Fruit fly (Drosophila melanogaster) whole organism, prepupa: ENCODE results near the gene CG46320.

Source experiments
- Blimp-1 ChIP-seq: fragments of 200-800 bp; sonication (Bioruptor generic); optimal IDR thresholded peaks from 3 replicates; lab custom pipeline; 2017; ENCODE audit warnings: missing biosample characterization, missing genetic modification characterization, mild to moderate bottlenecking, moderate library complexity, missing genetic modification reagents
- CG11902 ChIP-seq: fragments of 200-800 bp; sonication (Bioruptor generic); optimal IDR thresholded peaks from 3 replicates; lab custom pipeline; 2016; ENCODE audit warnings: missing biosample characterization, missing genetic modification characterization
- CG31627 ChIP-seq: fragments of 200-800 bp; sonication (Bioruptor generic); optimal IDR thresholded peaks from 3 replicates; lab custom pipeline; 2016; ENCODE audit warnings: missing biosample characterization, missing genetic modification characterization
- CG32006 ChIP-seq: fragments of 200-800 bp; sonication (Bioruptor generic); optimal IDR thresholded peaks from 3 replicates; lab custom pipeline; 2017; ENCODE audit warnings: missing biosample characterization, mild to moderate bottlenecking, missing genetic modification characterization
- CG34406 ChIP-seq: fragments of 200-800 bp; sonication (Bioruptor generic); optimal IDR thresholded peaks from 3 replicates; lab custom pipeline; 2016; ENCODE audit warnings: missing biosample characterization, missing genetic modification characterization
- CG3919 ChIP-seq: fragments of 200-800 bp; sonication (Bioruptor generic); optimal IDR thresholded peaks from 3 replicates; lab custom pipeline; 2016; ENCODE audit warnings: missing biosample characterization, missing genetic modification characterization
- CG4318 ChIP-seq: fragments of 200-800 bp; sonication (Bioruptor generic); optimal IDR thresholded peaks from 3 replicates; lab custom pipeline; 2017; ENCODE audit warnings: missing biosample characterization, mild to moderate bottlenecking, missing genetic modification characterization
- CG6276 ChIP-seq: fragments of 200-800 bp; sonication (Bioruptor generic); optimal IDR thresholded peaks from 2 replicates; lab custom pipeline; 2017; ENCODE audit warnings: missing biosample characterization, mild to moderate bottlenecking, missing genetic modification characterization
- CG6792 ChIP-seq: fragments of 200-800 bp; sonication (Bioruptor generic); optimal IDR thresholded peaks from 3 replicates; lab custom pipeline; 2016; ENCODE audit warnings: missing biosample characterization, missing genetic modification characterization
- CG6808 ChIP-seq: fragments of 200-800 bp; sonication (Bioruptor generic); optimal IDR thresholded peaks from 3 replicates; lab custom pipeline; 2017; ENCODE audit warnings: missing biosample characterization, missing genetic modification characterization, mild to moderate bottlenecking, moderate library complexity, missing genetic modification reagents
- CG6854 ChIP-seq: fragments of 200-800 bp; sonication (Bioruptor generic); optimal IDR thresholded peaks from 2 replicates; lab custom pipeline; 2017; ENCODE audit warnings: missing biosample characterization, mild to moderate bottlenecking, missing genetic modification characterization
- CG7368 ChIP-seq: fragments of 200-800 bp; sonication (Bioruptor generic); optimal IDR thresholded peaks from 3 replicates; lab custom pipeline; 2016; ENCODE audit warnings: missing biosample characterization, missing genetic modification characterization
- CG8119 ChIP-seq: fragments of 200-800 bp; sonication (Bioruptor generic); IDR thresholded peaks from 3 replicates; pipeline ENCODE4 v1.3.6; 2022; ENCODE audit warnings: missing biosample characterization, missing genetic modification characterization
- CG8632 ChIP-seq: fragments of 200-800 bp; sonication (Bioruptor generic); optimal IDR thresholded peaks from 3 replicates; lab custom pipeline; 2016; ENCODE audit warnings: missing biosample characterization, missing genetic modification characterization
- Eip75B ChIP-seq: fragments of 200-800 bp; sonication (Bioruptor generic); optimal IDR thresholded peaks from 3 replicates; lab custom pipeline; 2016; ENCODE audit warnings: missing biosample characterization, missing genetic modification characterization
- Eip78C ChIP-seq: fragments of 200-800 bp; sonication (Bioruptor generic); peaks from one replicate; lab custom pipeline; 2016; ENCODE audit warnings: missing biosample characterization, missing genetic modification characterization
- Eip93F ChIP-seq: fragments of 200-800 bp; sonication (Bioruptor generic); optimal IDR thresholded peaks from 2 replicates; lab custom pipeline; 2016; ENCODE audit warnings: missing biosample characterization, mild to moderate bottlenecking, missing genetic modification characterization
- Ets21C ChIP-seq: fragments of 200-800 bp; sonication (Bioruptor generic); optimal IDR thresholded peaks from 3 replicates; lab custom pipeline; 2016; ENCODE audit warnings: missing biosample characterization, missing genetic modification characterization
- Gug ChIP-seq: fragments of 200-800 bp; sonication (Bioruptor generic); IDR thresholded peaks from 2 replicates; pipeline ENCODE4 v1.3.6; 2022; ENCODE audit warnings: missing biosample characterization, missing genetic modification characterization
- Hr38 ChIP-seq: sonication (Bioruptor generic); optimal IDR thresholded peaks from 2 replicates; lab custom pipeline; 2016; ENCODE audit warnings: missing biosample characterization, missing genetic modification characterization
- Hr39 ChIP-seq: fragments of 200-800 bp; sonication (Bioruptor generic); optimal IDR thresholded peaks from 2 replicates; lab custom pipeline; 2016; ENCODE audit warnings: missing biosample characterization, missing genetic modification characterization
- Hr4 ChIP-seq: fragments of 200-800 bp; sonication (Bioruptor generic); optimal IDR thresholded peaks from 3 replicates; lab custom pipeline; 2016; ENCODE audit warnings: missing biosample characterization, missing genetic modification characterization
- Lpt ChIP-seq: fragments of 200-800 bp; sonication (Bioruptor generic); optimal IDR thresholded peaks from 3 replicates; lab custom pipeline; 2016; ENCODE audit warnings: missing biosample characterization, missing genetic modification characterization
- Met ChIP-seq: fragments of 200-800 bp; sonication (Bioruptor generic); optimal IDR thresholded peaks from 3 replicates; lab custom pipeline; 2016; ENCODE audit warnings: missing biosample characterization, missing genetic modification characterization
- OdsH ChIP-seq: fragments of 200-800 bp; sonication (Bioruptor generic); optimal IDR thresholded peaks from 3 replicates; lab custom pipeline; 2016; ENCODE audit warnings: missing biosample characterization, missing genetic modification characterization
- Smox ChIP-seq: fragments of 200-800 bp; sonication (Bioruptor generic); optimal IDR thresholded peaks from 3 replicates; lab custom pipeline; 2016; ENCODE audit warnings: missing biosample characterization, missing genetic modification characterization
- Sox102F ChIP-seq: fragments of 200-800 bp; sonication (Bioruptor generic); optimal IDR thresholded peaks from 2 replicates; lab custom pipeline; 2016; ENCODE audit warnings: missing biosample characterization, mild to moderate bottlenecking, missing genetic modification characterization
- Sox14 ChIP-seq: fragments of 200-800 bp; sonication (Bioruptor generic); optimal IDR thresholded peaks from 3 replicates; lab custom pipeline; 2016; ENCODE audit warnings: missing biosample characterization, missing genetic modification characterization
- achi ChIP-seq: fragments of 200-800 bp; sonication (Bioruptor generic); optimal IDR thresholded peaks from 3 replicates; lab custom pipeline; 2016; ENCODE audit warnings: missing biosample characterization, missing genetic modification characterization
- dsx ChIP-seq: fragments of 200-800 bp; optimal IDR thresholded peaks from 3 replicates; lab custom pipeline; 2019; ENCODE audit warnings: missing biosample characterization, mild to moderate bottlenecking, missing genetic modification characterization, moderate library complexity; ENCODE audit not compliant: poor library complexity, severe bottlenecking
- esn ChIP-seq: fragments of 200-800 bp; sonication (Bioruptor generic); optimal IDR thresholded peaks from 2 replicates; lab custom pipeline; 2016; ENCODE audit warnings: missing biosample characterization, mild to moderate bottlenecking, missing genetic modification characterization, moderate library complexity
- fd85E ChIP-seq: fragments of 200-800 bp; sonication (Bioruptor generic); optimal IDR thresholded peaks from 3 replicates; lab custom pipeline; 2016; ENCODE audit warnings: missing biosample characterization, missing genetic modification characterization
- fkh ChIP-seq: fragments of 200-800 bp; sonication (Bioruptor generic); optimal IDR thresholded peaks from 3 replicates; lab custom pipeline; 2017; ENCODE audit warnings: missing biosample characterization, mild to moderate bottlenecking, missing genetic modification characterization, moderate library complexity
- lz ChIP-seq: fragments of 200-800 bp; sonication (Bioruptor generic); optimal IDR thresholded peaks from 3 replicates; lab custom pipeline; 2016; ENCODE audit warnings: missing biosample characterization, missing genetic modification characterization
- salr ChIP-seq, 2 experiments: fragments of 200-800 bp; sonication (Bioruptor generic); optimal IDR thresholded peaks; 3 replicates each; lab custom pipeline; 2016 to 2018; ENCODE audit warnings: missing biosample characterization in 2 of 2, missing genetic modification characterization in 2 of 2, mild to moderate bottlenecking in 1 of 2
- ss ChIP-seq, 2 experiments: fragments of 200-800 bp; sonication (Bioruptor generic); optimal IDR thresholded peaks; 2 replicates in 1 of 2; 3 replicates in 1 of 2; lab custom pipeline; 2017 to 2018; ENCODE audit warnings: mild to moderate bottlenecking in 2 of 2, missing biosample characterization in 2 of 2, missing genetic modification characterization in 2 of 2, moderate library complexity in 1 of 2
- svp ChIP-seq: fragments of 200-800 bp; sonication (Bioruptor generic); peaks from one replicate; lab custom pipeline; 2016; ENCODE audit warnings: missing biosample characterization, missing genetic modification characterization
- topi ChIP-seq: fragments of 200-800 bp; sonication (Bioruptor generic); optimal IDR thresholded peaks from 3 replicates; lab custom pipeline; 2016; ENCODE audit warnings: missing biosample characterization, missing genetic modification characterization
- vri ChIP-seq: fragments of 200-800 bp; sonication (Bioruptor generic); optimal IDR thresholded peaks from 3 replicates; lab custom pipeline; 2016; ENCODE audit warnings: missing biosample characterization, mild to moderate bottlenecking, missing genetic modification characterization

The CG46320 gene

DNA sequence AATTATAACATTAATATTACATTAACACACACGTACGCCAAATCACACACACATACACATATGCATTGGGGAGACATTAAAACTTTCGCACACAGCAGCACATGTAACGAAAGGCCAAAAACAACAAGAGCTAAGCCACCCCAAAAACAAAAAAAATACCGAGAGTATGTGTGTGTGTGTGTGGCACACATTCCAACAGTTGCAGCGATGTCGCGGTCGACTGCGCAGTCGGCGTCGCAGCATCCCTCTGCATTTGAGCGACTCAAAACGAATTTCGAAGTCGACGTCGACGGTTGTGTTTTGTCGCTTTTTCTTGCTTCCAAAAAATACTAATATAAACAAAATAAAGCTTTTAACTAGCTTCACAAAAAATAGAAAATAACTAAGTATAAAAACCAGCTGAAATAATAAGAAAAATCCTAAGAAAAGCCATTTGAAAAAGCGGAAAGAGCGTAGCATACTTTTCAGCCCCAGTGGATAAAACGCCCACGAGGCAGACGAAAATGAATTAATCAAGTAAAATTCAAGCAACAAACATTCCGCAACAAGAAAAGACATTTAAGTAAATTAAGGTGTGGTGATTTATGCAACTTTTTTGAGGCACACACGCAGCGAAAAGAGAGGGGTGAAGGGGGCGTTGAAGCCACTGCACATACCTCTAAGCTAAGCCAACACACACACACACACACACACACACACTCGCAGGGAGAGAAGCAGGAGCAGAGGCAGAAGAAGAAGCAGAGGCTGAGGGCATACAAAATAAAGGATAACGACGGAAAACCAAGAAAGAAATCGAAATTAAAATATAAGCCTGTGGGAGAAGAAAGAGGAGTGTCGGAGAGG is at the start of gene CG46320:
CG46320 (plus strand) TSS at position 246 of the 843 bp plus-strand sequence.
- TF ChIP-seq dsx (GFP tag; lab: Kevin White, UChicago) (no peak), CG34406 (GFP tag; lab: Kevin White, UChicago) (no peak), esn (GFP tag; lab: Kevin White, UChicago) (no peak), vri (GFP tag; lab: Kevin White, UChicago) (no peak), Gug (GFP tag; lab: Robert Waterston, UW) (no peak), Eip93F (no peak), salr (GFP tag; optimal IDR thresholded peaks at IDR 0.05; lab: Kevin White, UChicago) (no peak), CG4318 (no peak), CG8632 (GFP tag; lab: Kevin White, UChicago) (no peak), CG7368 (GFP tag; lab: Kevin White, UChicago) (no peak), CG31627 (GFP tag; lab: Kevin White, UChicago) (no peak), Hr4 (GFP tag; lab: Kevin White, UChicago) (no peak), fd85E (GFP tag; lab: Kevin White, UChicago) (no peak), CG32006 (GFP tag; lab: Kevin White, UChicago) (no peak), topi (GFP tag; lab: Kevin White, UChicago) (no peak), Ets21C (GFP tag; lab: Kevin White, UChicago) (no peak), CG6792 (GFP tag; lab: Kevin White, UChicago) (no peak), Sox102F (GFP tag; lab: Kevin White, UChicago) (no peak), Sox14 (GFP tag; lab: Kevin White, UChicago) (no peak), ss (GFP tag; optimal IDR thresholded peaks at IDR 0.05; lab: Kevin White, UChicago) (no peak)

DNA sequence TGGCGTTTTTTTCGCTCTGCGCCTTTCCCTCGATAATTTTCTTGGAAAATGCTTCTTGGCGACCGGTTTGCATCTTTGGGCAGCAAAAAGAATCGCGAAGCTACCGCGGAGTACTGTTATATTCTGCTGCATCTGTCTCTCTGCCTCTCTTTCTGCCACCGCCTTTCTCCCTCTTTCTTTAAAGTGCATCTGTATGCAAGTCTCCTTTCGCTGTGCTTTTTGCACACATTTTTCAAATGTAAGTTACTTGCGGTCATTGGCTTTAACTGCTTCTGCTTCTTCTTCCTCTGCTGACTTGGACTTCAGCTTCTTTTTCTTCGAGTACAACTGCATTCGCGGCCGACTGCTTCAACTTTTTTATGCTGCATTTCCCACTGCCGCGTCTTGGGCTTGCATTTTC is 48.2 kb upstream of the CG46320 start:
- TF ChIP-seq Hr39 (no peak), topi (GFP tag; lab: Kevin White, UChicago) (no peak), Lpt (GFP tag; lab: Kevin White, UChicago) (peak; percentile 0), Smox (no peak), svp (no peak), lz (GFP tag; lab: Kevin White, UChicago) (no peak), CG6276 (GFP tag; lab: Kevin White, UChicago) (no peak), Blimp-1 (GFP tag; lab: Kevin White, UChicago) (peak; percentile 95), Met (GFP tag; lab: Kevin White, UChicago) (peak; percentile 6), CG6854 (GFP tag; lab: Kevin White, UChicago) (peak; percentile 12)

- TF ChIP-seq Hr39 (no peak), fkh (GFP tag; lab: Kevin White, UChicago) (no peak), Gug (GFP tag; lab: Robert Waterston, UW) (no peak), Eip78C (peak; percentile 46), Eip75B (GFP tag; lab: Kevin White, UChicago) (peak; percentile 3), lz (GFP tag; lab: Kevin White, UChicago) (no peak), CG6808 (no peak), CG3919 (GFP tag; lab: Kevin White, UChicago) (no peak), Lpt (GFP tag; lab: Kevin White, UChicago) (no peak), CG11902 (GFP tag; lab: Kevin White, UChicago) (no peak), Blimp-1 (GFP tag; lab: Kevin White, UChicago) (peak; percentile 97), Ets21C (GFP tag; lab: Kevin White, UChicago) (no peak), achi (GFP tag; lab: Kevin White, UChicago) (no peak), vri (GFP tag; lab: Kevin White, UChicago) (no peak), CG6792 (GFP tag; lab: Kevin White, UChicago) (no peak), fd85E (GFP tag; lab: Kevin White, UChicago) (no peak), CG8119 (GFP tag; lab: Robert Waterston, UW) (no peak), OdsH (GFP tag; lab: Kevin White, UChicago) (no peak), Hr38 (GFP tag; lab: Kevin White, UChicago) (no peak)
These were observed 47.4 kb upstream of the CG46320 start for dm6 chr3L:5616472-5616871.
